Fruit fly (Drosophila melanogaster) whole organism, embryonic: ENCODE measurements around the gene CG33111.

Experiments used
- Bgb ChIP-seq: fragments of 200-800 bp; sonication (Bioruptor generic); IDR thresholded peaks from 2 replicates; pipeline ENCODE4 v1.3.6; 2022; ENCODE audit warnings: missing biosample characterization, missing genetic modification characterization; ENCODE audit not compliant: partially characterized antibody
- CG11695 ChIP-seq: fragments of 200-800 bp; sonication (Bioruptor generic); IDR thresholded peaks from 3 replicates; pipeline ENCODE4 v1.3.6; 2022; ENCODE audit warnings: missing biosample characterization, missing genetic modification characterization
- CG14667 ChIP-seq: fragments of 200-800 bp; sonication (Bioruptor generic); IDR thresholded peaks from 2 replicates; pipeline ENCODE4 v1.3.6; 2022; ENCODE audit warnings: missing biosample characterization, missing genetic modification characterization
- CG15269 ChIP-seq: fragments of 200-800 bp; sonication (Bioruptor generic); optimal IDR thresholded peaks from 2 replicates; lab custom pipeline; 2018; ENCODE audit warnings: missing biosample characterization, mild to moderate bottlenecking, missing genetic modification characterization, moderate library complexity
- CG1529 ChIP-seq: fragments of 200-800 bp; sonication (Bioruptor generic); optimal IDR thresholded peaks from 3 replicates; lab custom pipeline; 2018; ENCODE audit warnings: missing biosample characterization, missing genetic modification characterization
- CG15696 ChIP-seq: fragments of 200-800 bp; sonication (Bioruptor generic); optimal IDR thresholded peaks from 2 replicates; lab custom pipeline; 2019; ENCODE audit warnings: missing biosample characterization, mild to moderate bottlenecking, missing genetic modification characterization, moderate library complexity
- CG1603 ChIP-seq: fragments of 200-800 bp; sonication (Bioruptor generic); optimal IDR thresholded peaks from 2 replicates; lab custom pipeline; 2019; ENCODE audit warnings: missing biosample characterization, mild to moderate bottlenecking, missing genetic modification characterization, moderate library complexity
- CG17359 ChIP-seq: fragments of 200-800 bp; sonication (Bioruptor generic); optimal IDR thresholded peaks from 3 replicates; lab custom pipeline; 2018; ENCODE audit warnings: missing biosample characterization, mild to moderate bottlenecking, missing genetic modification characterization, moderate library complexity
- CG17829 ChIP-seq: fragments of 200-800 bp; optimal IDR thresholded peaks from 2 replicates; lab custom pipeline; 2019; ENCODE audit warnings: missing biosample characterization, mild to moderate bottlenecking, missing genetic modification characterization, moderate library complexity
- CG18476 ChIP-seq: fragments of 200-800 bp; sonication (Bioruptor generic); optimal IDR thresholded peaks from 2 replicates; lab custom pipeline; 2016; ENCODE audit warnings: missing biosample characterization, mild to moderate bottlenecking, missing genetic modification characterization
- CG18764 ChIP-seq: fragments of 200-800 bp; sonication (Bioruptor generic); optimal IDR thresholded peaks from 3 replicates; lab custom pipeline; 2016; ENCODE audit warnings: missing biosample characterization, missing genetic modification characterization
- CG2875 ChIP-seq: fragments of 200-800 bp; sonication (Bioruptor generic); optimal IDR thresholded peaks from 2 replicates; lab custom pipeline; 2017; ENCODE audit warnings: missing biosample characterization, mild to moderate bottlenecking, missing genetic modification characterization, missing genetic modification reagents
- CG4328 ChIP-seq: fragments of 200-800 bp; sonication (Bioruptor generic); optimal IDR thresholded peaks from 3 replicates; lab custom pipeline; 2017; ENCODE audit warnings: missing biosample characterization, missing genetic modification reagents, missing genetic modification characterization
- CG8944 ChIP-seq: fragments of 200-800 bp; sonication (Bioruptor generic); optimal IDR thresholded peaks from 3 replicates; lab custom pipeline; 2016; ENCODE audit warnings: missing biosample characterization, missing genetic modification characterization
- CTCF ChIP-seq: fragments of 200-800 bp; sonication (Bioruptor generic); optimal IDR thresholded peaks from 2 replicates; lab custom pipeline; 2017; ENCODE audit warnings: missing biosample characterization, mild to moderate bottlenecking, missing genetic modification characterization, moderate library complexity
- Dad ChIP-seq: fragments of 200-800 bp; sonication (Bioruptor generic); optimal IDR thresholded peaks from 3 replicates; lab custom pipeline; 2016; ENCODE audit warnings: missing biosample characterization, missing genetic modification characterization
- Fer1 ChIP-seq: fragments of 200-800 bp; sonication (Bioruptor generic); optimal IDR thresholded peaks from 2 replicates; lab custom pipeline; 2017; ENCODE audit warnings: missing biosample characterization, mild to moderate bottlenecking, missing genetic modification characterization
- HLH54F ChIP-seq: fragments of 200-800 bp; sonication (Bioruptor generic); optimal IDR thresholded peaks from 3 replicates; lab custom pipeline; 2016; ENCODE audit warnings: missing biosample characterization, missing genetic modification characterization
- Hey ChIP-seq: fragments of 200-800 bp; sonication (Bioruptor generic); optimal IDR thresholded peaks from 3 replicates; lab custom pipeline; 2018; ENCODE audit warnings: missing biosample characterization, mild to moderate bottlenecking, missing genetic modification characterization
- HmgZ ChIP-seq: fragments of 200-800 bp; sonication (Bioruptor generic); optimal IDR thresholded peaks from 2 replicates; lab custom pipeline; 2018; ENCODE audit warnings: missing biosample characterization, mild to moderate bottlenecking, missing genetic modification characterization
- Max ChIP-seq: fragments of 200-800 bp; sonication (Bioruptor generic); optimal IDR thresholded peaks from 2 replicates; lab custom pipeline; 2016; ENCODE audit warnings: missing biosample characterization, mild to moderate bottlenecking, missing genetic modification characterization
- Med ChIP-seq: fragments of 200-800 bp; sonication (Bioruptor generic); peaks from one replicate; lab custom pipeline; 2016; ENCODE audit warnings: missing biosample characterization, missing genetic modification characterization, mild to moderate bottlenecking, inconsistent platforms, moderate library complexity
- Mes4 ChIP-seq: fragments of 200-800 bp; sonication (Bioruptor generic); optimal IDR thresholded peaks from 2 replicates; lab custom pipeline; 2016; ENCODE audit warnings: missing biosample characterization, missing genetic modification characterization
- Mrtf ChIP-seq: fragments of 200-800 bp; sonication (Bioruptor generic); IDR thresholded peaks from 3 replicates; pipeline ENCODE4 v1.3.6; 2022; ENCODE audit warnings: missing biosample characterization, missing genetic modification characterization
- NC2α ChIP-seq: fragments of 200-800 bp; sonication (Bioruptor generic); optimal IDR thresholded peaks from 2 replicates; lab custom pipeline; 2016; ENCODE audit warnings: missing biosample characterization, missing genetic modification characterization
- Nf-YC ChIP-seq: fragments of 200-800 bp; optimal IDR thresholded peaks from 3 replicates; lab custom pipeline; 2019; ENCODE audit warnings: missing biosample characterization, mild to moderate bottlenecking, missing genetic modification characterization, moderate library complexity
- Opbp ChIP-seq: fragments of 200-800 bp; sonication (Bioruptor generic); IDR thresholded peaks from 3 replicates; pipeline ENCODE4 v1.3.6; 2022; ENCODE audit warnings: missing biosample characterization, missing genetic modification characterization; ENCODE audit not compliant: partially characterized antibody
- Optix ChIP-seq: fragments of 200-800 bp; sonication (Bioruptor generic); IDR thresholded peaks from 3 replicates; pipeline ENCODE4 v1.3.6; 2022; ENCODE audit warnings: missing biosample characterization, missing genetic modification characterization
- Scr ChIP-seq: fragments of 200-800 bp; sonication (Bioruptor generic); IDR thresholded peaks from 2 replicates; pipeline ENCODE4 v1.3.6; 2022; ENCODE audit warnings: missing biosample characterization, missing genetic modification characterization; ENCODE audit not compliant: partially characterized antibody
- Sox102F ChIP-seq: fragments of 200-800 bp; sonication (Bioruptor generic); optimal IDR thresholded peaks from 2 replicates; lab custom pipeline; 2018; ENCODE audit warnings: missing biosample characterization, mild to moderate bottlenecking, missing genetic modification characterization, moderate library complexity
- ara ChIP-seq: fragments of 200-800 bp; sonication (Bioruptor generic); IDR thresholded peaks from 2 replicates; pipeline ENCODE4 v1.3.6; 2022; ENCODE audit warnings: missing biosample characterization, missing genetic modification characterization
- dmrt99B ChIP-seq: fragments of 200-800 bp; sonication (Bioruptor generic); optimal IDR thresholded peaks from 2 replicates; lab custom pipeline; 2018; ENCODE audit warnings: missing biosample characterization, mild to moderate bottlenecking, missing genetic modification characterization, moderate library complexity
- ems ChIP-seq: fragments of 200-800 bp; sonication (Bioruptor generic); optimal IDR thresholded peaks from 3 replicates; lab custom pipeline; 2016; ENCODE audit warnings: missing biosample characterization, missing genetic modification characterization
- gce ChIP-seq: fragments of 200-800 bp; sonication (Bioruptor generic); IDR thresholded peaks from 3 replicates; pipeline ENCODE4 v1.3.6; 2022; ENCODE audit warnings: missing biosample characterization, missing genetic modification characterization
- gem ChIP-seq: fragments of 200-800 bp; sonication (Bioruptor generic); optimal IDR thresholded peaks from 2 replicates; lab custom pipeline; 2019; ENCODE audit warnings: missing biosample characterization, mild to moderate bottlenecking, missing genetic modification characterization, moderate library complexity
- gsb-n ChIP-seq: fragments of 200-800 bp; sonication (Bioruptor generic); optimal IDR thresholded peaks from 3 replicates; lab custom pipeline; 2018; ENCODE audit warnings: missing biosample characterization, mild to moderate bottlenecking, missing genetic modification characterization
- ken ChIP-seq: fragments of 200-800 bp; sonication (Bioruptor generic); IDR thresholded peaks from 3 replicates; pipeline ENCODE4 v1.3.6; 2022; ENCODE audit warnings: missing biosample characterization, missing genetic modification characterization
- knrl ChIP-seq: fragments of 200-800 bp; sonication (Bioruptor generic); IDR thresholded peaks from 3 replicates; pipeline ENCODE4 v1.3.6; 2022; ENCODE audit warnings: missing biosample characterization, missing genetic modification characterization; ENCODE audit not compliant: partially characterized antibody
- mam ChIP-seq: fragments of 200-800 bp; sonication (Bioruptor generic); optimal IDR thresholded peaks from 3 replicates; lab custom pipeline; 2016; ENCODE audit warnings: missing biosample characterization, missing genetic modification characterization
- mld ChIP-seq: fragments of 200-800 bp; sonication (Bioruptor generic); IDR thresholded peaks from 3 replicates; pipeline ENCODE4 v1.3.6; 2022; ENCODE audit warnings: missing biosample characterization, missing genetic modification characterization; ENCODE audit not compliant: partially characterized antibody
- org-1 ChIP-seq: fragments of 200-800 bp; sonication (Bioruptor generic); optimal IDR thresholded peaks from 2 replicates; lab custom pipeline; 2017; ENCODE audit warnings: missing biosample characterization, missing genetic modification characterization
- pb ChIP-seq: fragments of 200-800 bp; sonication (Bioruptor generic); optimal IDR thresholded peaks from 3 replicates; lab custom pipeline; 2016; ENCODE audit warnings: missing biosample characterization, missing genetic modification characterization
- repo ChIP-seq: fragments of 200-800 bp; sonication (Bioruptor generic); optimal IDR thresholded peaks from 2 replicates; lab custom pipeline; 2016; ENCODE audit warnings: missing biosample characterization, missing genetic modification characterization
- sens ChIP-seq: fragments of 200-800 bp; sonication (Bioruptor generic); peaks from one replicate; lab custom pipeline; 2016; ENCODE audit warnings: missing biosample characterization, missing genetic modification characterization
- slbo ChIP-seq: fragments of 200-800 bp; sonication (Bioruptor generic); IDR thresholded peaks from 2 replicates; pipeline ENCODE4 v1.3.6; 2022; ENCODE audit warnings: missing biosample characterization, missing genetic modification characterization
- sug ChIP-seq: fragments of 200-800 bp; optimal IDR thresholded peaks from 2 replicates; lab custom pipeline; 2019; ENCODE audit warnings: missing biosample characterization, mild to moderate bottlenecking, missing genetic modification characterization, moderate library complexity
- toy ChIP-seq: fragments of 200-800 bp; sonication (Bioruptor generic); IDR thresholded peaks from 2 replicates; pipeline ENCODE4 v1.3.6; 2022; ENCODE audit warnings: missing biosample characterization, missing genetic modification characterization
- tx ChIP-seq: fragments of 200-800 bp; sonication (Bioruptor generic); optimal IDR thresholded peaks from 2 replicates; lab custom pipeline; 2016; ENCODE audit warnings: missing biosample characterization, missing genetic modification characterization
- zen2 ChIP-seq: fragments of 200-800 bp; sonication (Bioruptor generic); IDR thresholded peaks from 3 replicates; pipeline ENCODE4 v1.3.6; 2022; ENCODE audit warnings: missing biosample characterization, missing genetic modification characterization; ENCODE audit not compliant: partially characterized antibody
- zfh1 ChIP-seq: fragments of 200-800 bp; sonication (Bioruptor generic); IDR thresholded peaks from 3 replicates; pipeline ENCODE4 v1.3.6; 2022; ENCODE audit warnings: missing biosample characterization, missing genetic modification characterization

Gene CG33111

DNA sequence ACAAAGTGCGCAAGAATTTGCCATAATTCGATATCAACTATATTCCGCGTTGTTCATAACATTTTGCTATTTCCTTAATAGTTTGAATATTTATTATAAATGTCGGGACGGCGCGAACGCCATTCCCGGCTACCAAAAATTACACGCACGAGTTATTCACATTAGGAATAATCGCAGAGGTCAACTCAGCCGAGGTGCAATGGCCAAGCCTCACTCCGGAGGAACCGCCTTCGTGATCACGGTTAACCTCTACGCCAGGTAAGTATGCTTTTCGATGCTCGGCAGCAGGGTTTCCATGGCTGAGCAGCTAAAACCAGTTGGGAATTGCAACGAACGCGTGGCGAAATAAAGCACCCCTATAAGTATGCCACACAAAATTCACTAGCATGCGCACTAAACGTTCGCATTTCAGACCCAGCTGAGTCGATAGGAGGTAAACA, 40.3 kb upstream of the CG33111 start (continued):
- peak; percentile 48 for TF ChIP-seq pb
- TF ChIP-seq Optix = peak; percentile 73; the same call in 2 of the 3 replicates
- TF ChIP-seq ken (GFP tag; lab: Robert Waterston, UW) = peak; percentile 77; the same call in 1 of the 3 replicates
- TF ChIP-seq org-1 (GFP tag; lab: Kevin White, UChicago) = peak; percentile 15
- TF ChIP-seq Fer1 = peak; percentile 41
- TF ChIP-seq sug (tag; lab: Kevin White, UChicago) = peak; percentile 44
- TF ChIP-seq mam (GFP tag; lab: Kevin White, UChicago) = peak; percentile 48
- TF ChIP-seq CG18764 = peak; percentile 7
- TF ChIP-seq Dad (GFP tag; lab: Kevin White, UChicago) = peak; percentile 56
- peak; percentile 26 for TF ChIP-seq Hey
- TF ChIP-seq CG1603 (tag; lab: Kevin White, UChicago) = peak; percentile 48
- peak; percentile 65 for TF ChIP-seq CG15269
- peak; percentile 45 for TF ChIP-seq Nf-YC (tag; lab: Kevin White, UChicago)
- TF ChIP-seq Bgb (GFP tag; lab: Robert Waterston, UW) = peak; percentile 88
- TF ChIP-seq knrl (GFP tag; lab: Robert Waterston, UW) = peak; percentile 75; the same call in 2 of the 3 replicates
- TF ChIP-seq tx (GFP tag; lab: Kevin White, UChicago) = peak; percentile 64
- peak; percentile 88 for TF ChIP-seq zfh1
- TF ChIP-seq gem (tag; lab: Kevin White, UChicago) = peak; percentile 23
- peak; percentile 16 for TF ChIP-seq CG4328 (GFP tag; lab: Kevin White, UChicago)
- peak; percentile 57; the same call in 1 of the 2 replicates for TF ChIP-seq CG14667
- TF ChIP-seq Mes4 (GFP tag; lab: Kevin White, UChicago) = peak; percentile 57
- TF ChIP-seq slbo (GFP tag; lab: Robert Waterston, UW) = peak; percentile 72
- peak; percentile 95 for TF ChIP-seq Med
- peak; percentile 71 for TF ChIP-seq CG8944 (GFP tag; lab: Kevin White, UChicago)
- TF ChIP-seq CG17829 = peak; percentile 68
- TF ChIP-seq mld = peak; percentile 77; the same call in 2 of the 3 replicates
- peak; percentile 70 for TF ChIP-seq CG17359
- TF ChIP-seq CG18476 (GFP tag; lab: Kevin White, UChicago) = peak; percentile 7
- TF ChIP-seq repo (GFP tag; lab: Kevin White, UChicago) = peak; percentile 66
- 0 out of 2 replicates have a peak, but pooled peaks have one; percentile 22 for TF ChIP-seq toy
- peak; percentile 29 for TF ChIP-seq CG2875 (GFP tag; lab: Kevin White, UChicago)
- TF ChIP-seq Scr = peak; percentile 43
- TF ChIP-seq gsb-n (tag; lab: Kevin White, UChicago) = peak; percentile 46
- peak; percentile 39 for TF ChIP-seq Sox102F
- TF ChIP-seq NC2α (GFP tag; lab: Kevin White, UChicago) = peak; percentile 58
- TF ChIP-seq Opbp = peak; percentile 68; the same call in 2 of the 3 replicates
- peak; percentile 89 for TF ChIP-seq sens (GFP tag; lab: Kevin White, UChicago)
- TF ChIP-seq CG15696 (tag; lab: Kevin White, UChicago) = peak; percentile 63
- TF ChIP-seq HmgZ (tag; lab: Kevin White, UChicago) = peak; percentile 78
- TF ChIP-seq Max (GFP tag; lab: Kevin White, UChicago) = peak; percentile 44
- TF ChIP-seq HLH54F (GFP tag; lab: Kevin White, UChicago) = peak; percentile 74
- TF ChIP-seq CG1529 (GFP tag; lab: Kevin White, UChicago) = peak; percentile 41
- TF ChIP-seq ara (GFP tag; lab: Robert Waterston, UW) = peak; percentile 77
- TF ChIP-seq gce = peak; percentile 83
- peak; percentile 60 for TF ChIP-seq dmrt99B (tag; lab: Kevin White, UChicago)
- peak; percentile 56 for TF ChIP-seq ems (GFP tag; lab: Kevin White, UChicago)
- peak; percentile 64; the same call in 2 of the 3 replicates for TF ChIP-seq CG11695 (GFP tag; lab: Robert Waterston, UW)
- TF ChIP-seq Mrtf = peak; percentile 29; the same call in 1 of the 3 replicates
- TF ChIP-seq zen2 (GFP tag; lab: Robert Waterston, UW) = peak; percentile 30; the same call in 1 of the 3 replicates
- TF ChIP-seq CTCF = peak; percentile 51
